Worm (Caenorhabditis elegans) whole organism, L2 larva: ENCODE measurements around the gene ctsa-1.2.

Source experiments
- C34F6.9 ChIP-seq: fragments of 150-350 bp; optimal IDR thresholded peaks from 2 replicates; lab custom pipeline; 2014; ENCODE audit warnings: missing biosample characterization, missing genetic modification characterization
- F13H6.1 ChIP-seq: sonication (generic microtip); optimal IDR thresholded peaks from 2 replicates; lab custom pipeline; 2016; ENCODE audit warnings: missing genetic modification characterization, missing compliant biosample characterization
- R02D3.7 ChIP-seq: fragments of 150-350 bp; optimal IDR thresholded peaks from 2 replicates; lab custom pipeline; 2014; ENCODE audit warnings: missing biosample characterization, missing genetic modification characterization
- Y55F3AM.14 ChIP-seq: fragments of 200-800 bp; sonication (Bioruptor generic); optimal IDR thresholded peaks from 2 replicates; lab custom pipeline; 2018; ENCODE audit warnings: mild to moderate bottlenecking, missing genetic modification characterization, missing compliant biosample characterization
- aly-2 ChIP-seq: fragments of 150-350 bp; optimal IDR thresholded peaks from 2 replicates; lab custom pipeline; 2014; ENCODE audit warnings: missing biosample characterization, missing genetic modification characterization
- ama-1 ChIP-seq: fragments of 150-350 bp; optimal IDR thresholded peaks from 2 replicates; lab custom pipeline; 2018; ENCODE audit warnings: inconsistent platforms
- blmp-1 ChIP-seq: sonication (generic microtip); optimal IDR thresholded peaks from 2 replicates; lab custom pipeline; 2017; ENCODE audit warnings: missing genetic modification characterization, mild to moderate bottlenecking, missing compliant biosample characterization, antibody characterized with exemption, moderate library complexity; ENCODE audit not compliant: insufficient read depth
- crh-2 ChIP-seq: sonication (generic microtip); optimal IDR thresholded peaks from 2 replicates; lab custom pipeline; 2017; ENCODE audit warnings: missing biosample characterization, missing genetic modification characterization
- dmd-4 ChIP-seq: sonication (generic microtip); optimal IDR thresholded peaks from 2 replicates; lab custom pipeline; 2017; ENCODE audit warnings: missing biosample characterization, missing genetic modification characterization
- elt-3 ChIP-seq: sonication (generic microtip); optimal IDR thresholded peaks from 2 replicates; lab custom pipeline; 2017; ENCODE audit warnings: missing biosample characterization, missing genetic modification characterization
- lin-39 ChIP-seq: fragments of 150-350 bp; optimal IDR thresholded peaks from 2 replicates; lab custom pipeline; 2014; ENCODE audit warnings: missing biosample characterization, missing genetic modification reagents, missing genetic modification characterization
- lsy-2 ChIP-seq, 2 experiments: fragments of 150-350 bp in 1 of 2; sonication (generic microtip) in 1 of 2; optimal IDR thresholded peaks; 2 replicates each; lab custom pipeline; 2014 to 2017; ENCODE audit warnings: missing biosample characterization in 2 of 2, missing genetic modification characterization in 2 of 2
- mab-5 ChIP-seq: fragments of 150-350 bp; optimal IDR thresholded peaks from 2 replicates; lab custom pipeline; 2014; ENCODE audit warnings: missing biosample characterization, missing genetic modification characterization
- mbf-1 ChIP-seq: sonication (generic microtip); optimal IDR thresholded peaks from 2 replicates; lab custom pipeline; 2017; ENCODE audit warnings: missing biosample characterization, missing genetic modification characterization
- mdl-1 ChIP-seq, 2 experiments: fragments of 150-350 bp in 1 of 2; sonication (generic microtip) in 1 of 2; optimal IDR thresholded peaks; 2 replicates each; lab custom pipeline; 2017; ENCODE audit warnings: missing biosample characterization in 2 of 2, missing genetic modification characterization in 2 of 2
- nhr-10 ChIP-seq: sonication (generic microtip); optimal IDR thresholded peaks from 2 replicates; lab custom pipeline; 2017; ENCODE audit warnings: missing biosample characterization, missing genetic modification characterization
- nhr-11 ChIP-seq: fragments of 150-350 bp; optimal IDR thresholded peaks from 2 replicates; lab custom pipeline; 2014; ENCODE audit warnings: missing biosample characterization, missing genetic modification characterization
- nhr-12 ChIP-seq: fragments of 150-350 bp; optimal IDR thresholded peaks from 2 replicates; lab custom pipeline; 2014; ENCODE audit warnings: missing biosample characterization, missing genetic modification characterization
- nhr-129 ChIP-seq: fragments of 150-350 bp; optimal IDR thresholded peaks from 2 replicates; lab custom pipeline; 2014; ENCODE audit warnings: missing biosample characterization, missing genetic modification characterization
- nhr-21 ChIP-seq: fragments of 150-350 bp; optimal IDR thresholded peaks from 2 replicates; lab custom pipeline; 2014; ENCODE audit warnings: missing biosample characterization, missing genetic modification characterization
- nhr-237 ChIP-seq: fragments of 150-350 bp; optimal IDR thresholded peaks from 2 replicates; lab custom pipeline; 2014; ENCODE audit warnings: missing biosample characterization, missing genetic modification characterization
- nhr-6 ChIP-seq: fragments of 150-350 bp; optimal IDR thresholded peaks from 2 replicates; lab custom pipeline; 2014; ENCODE audit warnings: missing biosample characterization, missing genetic modification characterization
- nhr-77 ChIP-seq: fragments of 150-350 bp; optimal IDR thresholded peaks from 2 replicates; lab custom pipeline; 2014; ENCODE audit warnings: missing biosample characterization, missing genetic modification characterization
- peb-1 ChIP-seq: fragments of 150-350 bp; optimal IDR thresholded peaks from 2 replicates; lab custom pipeline; 2014; ENCODE audit warnings: missing biosample characterization, missing genetic modification characterization
- skn-1 ChIP-seq: sonication (generic microtip); optimal IDR thresholded peaks from 2 replicates; lab custom pipeline; 2017; ENCODE audit warnings: missing biosample characterization, missing genetic modification characterization
- sma-3 ChIP-seq: sonication (generic microtip); optimal IDR thresholded peaks from 2 replicates; lab custom pipeline; 2016; ENCODE audit warnings: missing genetic modification reagents, missing genetic modification characterization, missing compliant biosample characterization
- sma-9 ChIP-seq, 2 experiments: fragments of 150-350 bp in 1 of 2; sonication (generic microtip) in 1 of 2; optimal IDR thresholded peaks; 2 replicates each; lab custom pipeline; 2014 to 2016; ENCODE audit warnings: missing genetic modification characterization in 2 of 2, mild to moderate bottlenecking in 1 of 2, missing biosample characterization in 1 of 2, missing compliant biosample characterization in 1 of 2, missing genetic modification reagents in 1 of 2, moderate library complexity in 1 of 2
- snpc-4 ChIP-seq: fragments of 150-350 bp; optimal IDR thresholded peaks from 2 replicates; lab custom pipeline; 2014; ENCODE audit warnings: missing biosample characterization, missing genetic modification characterization
- unc-55 ChIP-seq: fragments of 150-350 bp; sonication (generic microtip); optimal IDR thresholded peaks from 3 replicates; lab custom pipeline; 2014; ENCODE audit warnings: missing biosample characterization, missing genetic modification reagents, missing genetic modification characterization
- unc-62 ChIP-seq: fragments of 150-350 bp; optimal IDR thresholded peaks from 2 replicates; lab custom pipeline; 2014; ENCODE audit warnings: missing biosample characterization, missing genetic modification reagents, missing genetic modification characterization
- zag-1 ChIP-seq: fragments of 150-350 bp; optimal IDR thresholded peaks from 2 replicates; lab custom pipeline; 2014; ENCODE audit warnings: missing biosample characterization, missing genetic modification characterization
- ztf-1 ChIP-seq: fragments of 200-800 bp; sonication (Bioruptor generic); conservative IDR thresholded peaks from 2 replicates; pipeline ENCODE4 v1.3.6; 2022; ENCODE audit warnings: missing genetic modification characterization, missing compliant biosample characterization
- ztf-4 ChIP-seq: fragments of 150-350 bp; optimal IDR thresholded peaks from 2 replicates; lab custom pipeline; 2014; ENCODE audit warnings: missing biosample characterization, missing genetic modification characterization

The ctsa-1.2 gene

ce11 chrII:11700200-11700599 is 39.0 kb upstream of the ctsa-1.2 start, which contains the start of gene inos-1:
inos-1 (minus strand) TSS chrII:11700300.
- TF ChIP-seq nhr-6 (no peak), unc-55 (GFP tag; lab: Kevin White, UChicago) (peak; percentile 8)

ce11 chrII:11700635-11701034 is 38.5 kb upstream of the ctsa-1.2 start:
- TF ChIP-seq blmp-1 (no peak), unc-55 (GFP tag; lab: Kevin White, UChicago) (no peak), crh-2 (tag; lab: Kevin White, UChicago) (no peak), nhr-10 (tag; lab: Kevin White, UChicago) (no peak), elt-3 (tag; lab: Kevin White, UChicago) (no peak), unc-62 (GFP tag; lab: Kevin White, UChicago) (no peak), nhr-77 (tag; lab: Kevin White, UChicago) (no peak), zag-1 (tag; lab: Kevin White, UChicago) (no peak), Y55F3AM.14 (GFP tag; lab: Kevin White, UChicago) (no peak), mdl-1 (tag; optimal IDR thresholded peaks at IDR 0.05; lab: Kevin White, UChicago) (no peak), nhr-21 (tag; lab: Kevin White, UChicago) (no peak), lsy-2 (tag; optimal IDR thresholded peaks at IDR 0.05; lab: Kevin White, UChicago) (no peak)
- TF ChIP-seq, all 48 proteins: peak for 0

- peak; percentile 2 for TF ChIP-seq blmp-1
- no peak for TF ChIP-seq ama-1 (lab: Kevin White, UChicago)
- TF ChIP-seq, all 48 proteins: peak for 1
Observed at ce11 chrII:11705787-11706186, 33.4 kb upstream of the ctsa-1.2 start, which contains the start of gene VF13D12L.3. VF13D12L.3 (plus strand) TSS chrII:11706009.

ce11 chrII:11709464-11709863 is 29.7 kb upstream of the ctsa-1.2 start, which contains the start of gene fcmt-1:
fcmt-1 (minus strand) TSS chrII:11709564.
- TF ChIP-seq mab-5 = no peak
- no peak for TF ChIP-seq dmd-4 (tag; lab: Kevin White, UChicago)
- no peak for TF ChIP-seq ama-1 (lab: Kevin White, UChicago)
- TF ChIP-seq nhr-237 (tag; lab: Kevin White, UChicago) = no peak
- no peak for TF ChIP-seq elt-3 (tag; lab: Kevin White, UChicago)
- no peak for TF ChIP-seq skn-1 (tag; lab: Kevin White, UChicago)
- no peak for TF ChIP-seq nhr-12 (tag; lab: Kevin White, UChicago)
- no peak for TF ChIP-seq lsy-2 (tag; optimal IDR thresholded peaks at IDR 0.05; lab: Kevin White, UChicago)
- TF ChIP-seq ztf-1 (GFP tag; lab: Robert Waterston, UW) = no peak
- TF ChIP-seq aly-2 (tag; lab: Kevin White, UChicago) = no peak
- TF ChIP-seq C34F6.9 (tag; lab: Kevin White, UChicago) = no peak
- no peak for TF ChIP-seq crh-2 (tag; lab: Kevin White, UChicago)

ce11 chrII:11710771-11711170 is 28.4 kb upstream of the ctsa-1.2 start:
- TF ChIP-seq blmp-1 = peak; percentile 30
- TF ChIP-seq snpc-4 = no peak
- TF ChIP-seq nhr-77 (tag; lab: Kevin White, UChicago) = no peak
- TF ChIP-seq lsy-2 (tag; optimal IDR thresholded peaks at IDR 0.05; lab: Kevin White, UChicago) = no peak
- TF ChIP-seq nhr-12 (tag; lab: Kevin White, UChicago) = no peak

- TF ChIP-seq lin-39 (tag; lab: Kevin White, UChicago) = no peak
- TF ChIP-seq mab-5 = no peak
- TF ChIP-seq lsy-2 (tag; optimal IDR thresholded peaks at IDR 0.05; lab: Kevin White, UChicago) = peak in 1 of 2 experiments; percentile 14
- peak; percentile 45 for TF ChIP-seq sma-9 (GFP tag; optimal IDR thresholded peaks at IDR 0.05; lab: Kevin White, UChicago)
- TF ChIP-seq sma-9 (tag; optimal IDR thresholded peaks at IDR 0.05; lab: Kevin White, UChicago) = no peak
- no peak for TF ChIP-seq unc-55 (GFP tag; lab: Kevin White, UChicago)
- no peak for TF ChIP-seq nhr-11 (tag; lab: Kevin White, UChicago)
- TF ChIP-seq elt-3 (tag; lab: Kevin White, UChicago) = no peak
- TF ChIP-seq F13H6.1 (tag; lab: Kevin White, UChicago) = peak; percentile 43
- no peak for TF ChIP-seq R02D3.7 (tag; lab: Kevin White, UChicago)
- TF ChIP-seq nhr-12 (tag; lab: Kevin White, UChicago) = no peak
- peak; percentile 60 for TF ChIP-seq zag-1 (tag; lab: Kevin White, UChicago)
- TF ChIP-seq ztf-4 (tag; lab: Kevin White, UChicago) = no peak
- TF ChIP-seq C34F6.9 (tag; lab: Kevin White, UChicago) = peak; percentile 17
- no peak for TF ChIP-seq mbf-1 (tag; lab: Kevin White, UChicago)
- TF ChIP-seq dmd-4 (tag; lab: Kevin White, UChicago) = no peak
- TF ChIP-seq sma-3 (GFP tag; lab: Kevin White, UChicago) = no peak
- no peak for TF ChIP-seq aly-2 (tag; lab: Kevin White, UChicago)
- no peak for TF ChIP-seq mdl-1 (tag; optimal IDR thresholded peaks at IDR 0.05; lab: Kevin White, UChicago)
- TF ChIP-seq peb-1 (tag; lab: Kevin White, UChicago) = no peak
- TF ChIP-seq nhr-129 (tag; lab: Kevin White, UChicago) = peak; percentile 48
Observed at ce11 chrII:11713569-11713968, 25.6 kb upstream of the ctsa-1.2 start, which contains the start of gene F13D12.10. F13D12.10 (plus strand) TSS chrII:11713799.
